Worm (Caenorhabditis elegans) whole organism, early embryonic: ENCODE data around the gene fbxc-22.

Source experiments
- F13C5.2 ChIP-seq: sonication (generic microtip); optimal IDR thresholded peaks from 2 replicates; lab custom pipeline; 2017; ENCODE audit warnings: mild to moderate bottlenecking, missing genetic modification characterization, inconsistent platforms, missing compliant biosample characterization
- ama-1 ChIP-seq: fragments of 150-350 bp; optimal IDR thresholded peaks from 2 replicates; lab custom pipeline; 2014
- ceh-13 ChIP-seq: fragments of 200-800 bp; sonication (Bioruptor generic); optimal IDR thresholded peaks from 2 replicates; lab custom pipeline; 2018; ENCODE audit warnings: mild to moderate bottlenecking, missing genetic modification characterization, missing compliant biosample characterization
- ceh-36 ChIP-seq: sonication (generic microtip); optimal IDR thresholded peaks from 2 replicates; lab custom pipeline; 2016; ENCODE audit warnings: missing genetic modification characterization, inconsistent platforms, missing compliant biosample characterization
- ets-7 ChIP-seq: sonication (generic microtip); optimal IDR thresholded peaks from 2 replicates; lab custom pipeline; 2016; ENCODE audit warnings: missing genotype, missing genetic modification characterization, missing compliant biosample characterization
- flt-1 ChIP-seq: fragments of 200-800 bp; sonication (Bioruptor generic); IDR thresholded peaks from 2 replicates; pipeline ENCODE4 v1.3.6; 2022; ENCODE audit warnings: missing genetic modification characterization, missing compliant biosample characterization
- hmbx-1 ChIP-seq: sonication (generic microtip); optimal IDR thresholded peaks from 2 replicates; lab custom pipeline; 2016; ENCODE audit warnings: mild to moderate bottlenecking, missing genetic modification characterization, missing compliant biosample characterization
- scrt-1 ChIP-seq: fragments of 200-800 bp; sonication (Bioruptor generic); IDR thresholded peaks from 2 replicates; pipeline ENCODE4 v1.3.6; 2022; ENCODE audit warnings: missing genetic modification characterization, missing compliant biosample characterization
- tbx-37 ChIP-seq: fragments of 200-800 bp; sonication (Bioruptor generic); conservative IDR thresholded peaks from 2 replicates; pipeline ENCODE4 v1.3.6; 2022; ENCODE audit warnings: missing genetic modification reagents, missing genetic modification characterization, missing compliant biosample characterization

- TF ChIP-seq ama-1 (lab: Kevin White, UChicago) (no peak), F13C5.2 (tag; lab: Kevin White, UChicago) (no peak), flt-1 (GFP tag; lab: Robert Waterston, UW) (no peak), ceh-13 (no peak), tbx-37 (GFP tag; lab: Robert Waterston, UW) (no peak), scrt-1 (no peak), ceh-36 (no peak), ets-7 (tag; lab: Kevin White, UChicago) (no peak), hmbx-1 (no peak)
Observed at ce11 chrII:1668913-1669312, 22.0 kb downstream of the fbxc-22 start, which contains the start of gene srw-97.
